Worm (Caenorhabditis elegans): ENCODE data around the gene algn-11.

DNA sequence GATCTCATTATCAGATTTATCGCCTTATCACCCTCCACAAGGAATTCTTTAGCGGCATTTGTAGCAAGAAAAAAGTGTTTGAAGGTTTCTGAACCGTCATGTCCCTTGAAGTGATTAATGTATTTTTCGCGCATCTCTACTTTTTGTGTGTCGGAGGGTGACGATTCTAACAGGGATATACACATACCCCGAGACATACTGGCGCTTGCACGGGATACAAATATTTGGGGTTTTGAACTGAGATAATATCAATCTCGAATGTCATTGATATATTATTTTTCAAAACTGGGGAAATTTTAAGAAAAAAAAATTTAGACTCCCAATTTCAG lies 15.3 kb upstream of the algn-11 start:
- TF ChIP-seq dve-1 (tag; optimal IDR thresholded peaks at IDR 0.05) (no peak), unc-42 (tag; optimal IDR thresholded peaks at IDR 0.05) (no peak), ama-1 (optimal IDR thresholded peaks at IDR 0.05) (no peak), syd-9 (tag; optimal IDR thresholded peaks at IDR 0.05) (no peak), nfya-1 (tag; optimal IDR thresholded peaks at IDR 0.05) (no peak), madf-2 (tag; optimal IDR thresholded peaks at IDR 0.05) (no peak), pat-9 (tag; optimal IDR thresholded peaks at IDR 0.05) (no peak), hlh-30 (tag; optimal IDR thresholded peaks at IDR 0.05; ENCODE audit: insufficient read depth) (no peak), fkh-10 (GFP tag; optimal IDR thresholded peaks at IDR 0.05) (no peak), elt-2 (tag; optimal IDR thresholded peaks at IDR 0.05) (no peak)
